Worm (Caenorhabditis elegans) whole organism, L1 larva: ENCODE results near the gene unc-82.

Experiments
- C04F5.9 ChIP-seq: sonication (generic microtip); optimal IDR thresholded peaks from 2 replicates; lab custom pipeline; 2016; ENCODE audit warnings: missing genetic modification characterization, missing compliant biosample characterization
- aha-1 ChIP-seq: fragments of 150-350 bp; optimal IDR thresholded peaks from 2 replicates; lab custom pipeline; 2014; ENCODE audit warnings: missing biosample characterization, missing genetic modification characterization
- alr-1 ChIP-seq: fragments of 200-800 bp; sonication (Bioruptor generic); optimal IDR thresholded peaks from 2 replicates; lab custom pipeline; 2018; ENCODE audit warnings: borderline replicate concordance, mild to moderate bottlenecking, missing genetic modification characterization, missing compliant biosample characterization
- ceh-88 ChIP-seq: fragments of 200-800 bp; sonication (Bioruptor generic); IDR thresholded peaks from 2 replicates; pipeline ENCODE4 v1.3.6; 2022; ENCODE audit warnings: missing genetic modification characterization, missing compliant biosample characterization
- dpl-1 ChIP-seq, 3 experiments: fragments of 150-350 bp in 2 of 3; sonication (generic microtip) in 1 of 3; optimal IDR thresholded peaks; 2 replicates each; lab custom pipeline; 2014 to 2017; ENCODE audit warnings: missing biosample characterization in 3 of 3, missing genetic modification characterization in 3 of 3, missing genetic modification reagents in 3 of 3
- dsc-1 ChIP-seq: sonication (generic microtip); optimal IDR thresholded peaks from 2 replicates; lab custom pipeline; 2016; ENCODE audit warnings: mild to moderate bottlenecking, missing genetic modification characterization, missing compliant biosample characterization
- efl-1 ChIP-seq, 4 experiments: fragments of 150-350 bp; optimal IDR thresholded peaks in 3 of 4; peaks in 1 of 4; 1 replicate in 1 of 4; 2 replicates in 3 of 4; lab custom pipeline; 2014; ENCODE audit warnings: missing biosample characterization in 2 of 4, missing genetic modification characterization in 2 of 4, missing genetic modification reagents in 2 of 4
- egl-27 ChIP-seq, 2 experiments: fragments of 150-350 bp in 1 of 2; sonication (generic microtip); optimal IDR thresholded peaks; 3 replicates each; lab custom pipeline; 2017 to 2018; ENCODE audit warnings: missing biosample characterization in 2 of 2, missing genetic modification characterization in 2 of 2, missing genetic modification reagents in 2 of 2
- elt-2 ChIP-seq: sonication (generic microtip); optimal IDR thresholded peaks from 2 replicates; lab custom pipeline; 2016; ENCODE audit warnings: missing genetic modification characterization, mild to moderate bottlenecking, inconsistent platforms, missing compliant biosample characterization, missing genetic modification reagents
- fkh-8 ChIP-seq: sonication (generic microtip); optimal IDR thresholded peaks from 2 replicates; lab custom pipeline; 2016; ENCODE audit warnings: mild to moderate bottlenecking, missing genetic modification characterization, missing compliant biosample characterization
- hlh-17 ChIP-seq: fragments of 200-800 bp; sonication (Bioruptor generic); optimal IDR thresholded peaks from 2 replicates; lab custom pipeline; 2018; ENCODE audit warnings: missing genetic modification characterization, mild to moderate bottlenecking, missing compliant biosample characterization, moderate library complexity, borderline replicate concordance
- jun-1 ChIP-seq: fragments of 150-350 bp; optimal IDR thresholded peaks from 2 replicates; lab custom pipeline; 2014; ENCODE audit warnings: missing biosample characterization, missing genetic modification reagents, missing genetic modification characterization
- lin-39 ChIP-seq: fragments of 150-350 bp; optimal IDR thresholded peaks from 2 replicates; lab custom pipeline; 2014; ENCODE audit warnings: missing biosample characterization, missing genetic modification reagents, missing genetic modification characterization
- lir-3 ChIP-seq: sonication (generic microtip); optimal IDR thresholded peaks from 2 replicates; lab custom pipeline; 2016; ENCODE audit warnings: mild to moderate bottlenecking, missing genetic modification characterization, moderate library complexity, missing compliant biosample characterization; ENCODE audit not compliant: poor library complexity
- lsy-2 ChIP-seq, 2 experiments: fragments of 150-350 bp; optimal IDR thresholded peaks; 2 replicates each; lab custom pipeline; 2014; ENCODE audit warnings: missing biosample characterization in 2 of 2, missing genetic modification characterization in 2 of 2
- mdl-1 ChIP-seq, 2 experiments: fragments of 150-350 bp; optimal IDR thresholded peaks; 2 replicates each; lab custom pipeline; 2014 to 2017; ENCODE audit warnings: missing biosample characterization in 2 of 2, missing genetic modification characterization in 2 of 2, inconsistent platforms in 1 of 2
- mef-2 ChIP-seq: fragments of 150-350 bp; optimal IDR thresholded peaks from 2 replicates; lab custom pipeline; 2014; ENCODE audit warnings: missing biosample characterization, missing genetic modification characterization
- nhr-12 ChIP-seq: sonication (generic microtip); optimal IDR thresholded peaks from 2 replicates; lab custom pipeline; 2017; ENCODE audit warnings: missing biosample characterization, missing genetic modification characterization
- nhr-20 ChIP-seq: sonication (generic microtip); optimal IDR thresholded peaks from 2 replicates; lab custom pipeline; 2016; ENCODE audit warnings: mild to moderate bottlenecking, missing genetic modification characterization, missing compliant biosample characterization
- nhr-237 ChIP-seq: fragments of 150-350 bp; optimal IDR thresholded peaks from 2 replicates; lab custom pipeline; 2014; ENCODE audit warnings: missing biosample characterization, missing genetic modification characterization
- nhr-28 ChIP-seq: fragments of 150-350 bp; optimal IDR thresholded peaks from 2 replicates; lab custom pipeline; 2014; ENCODE audit warnings: missing biosample characterization, missing genetic modification characterization
- nhr-47 ChIP-seq: sonication (generic microtip); optimal IDR thresholded peaks from 2 replicates; lab custom pipeline; 2016; ENCODE audit warnings: mild to moderate bottlenecking, missing genetic modification characterization, moderate library complexity, missing compliant biosample characterization
- nhr-71 ChIP-seq: sonication (generic microtip); optimal IDR thresholded peaks from 2 replicates; lab custom pipeline; 2016; ENCODE audit warnings: mild to moderate bottlenecking, missing genetic modification characterization, moderate library complexity, missing compliant biosample characterization
- nhr-84 ChIP-seq: sonication (generic microtip); optimal IDR thresholded peaks from 2 replicates; lab custom pipeline; 2017; ENCODE audit warnings: missing biosample characterization, missing genetic modification characterization
- nhr-85 ChIP-seq: sonication (generic microtip); peaks from one replicate; lab custom pipeline; 2016; ENCODE audit warnings: missing genetic modification characterization, inconsistent platforms, missing compliant biosample characterization
- rnt-1 ChIP-seq: sonication (generic microtip); optimal IDR thresholded peaks from 2 replicates; lab custom pipeline; 2016; ENCODE audit warnings: mild to moderate bottlenecking, missing genetic modification characterization, moderate library complexity, missing compliant biosample characterization
- snpc-4 ChIP-seq: fragments of 150-350 bp; optimal IDR thresholded peaks from 2 replicates; lab custom pipeline; 2014; ENCODE audit warnings: missing biosample characterization, missing genetic modification characterization
- sptf-1 ChIP-seq: fragments of 150-350 bp; optimal IDR thresholded peaks from 2 replicates; lab custom pipeline; 2014; ENCODE audit warnings: missing biosample characterization, missing genetic modification characterization
- unc-86 ChIP-seq: sonication (generic microtip); optimal IDR thresholded peaks from 2 replicates; lab custom pipeline; 2016; ENCODE audit warnings: missing genetic modification characterization, missing compliant biosample characterization
- zip-4 ChIP-seq: fragments of 200-800 bp; sonication (Bioruptor generic); optimal IDR thresholded peaks from 2 replicates; lab custom pipeline; 2018; ENCODE audit warnings: mild to moderate bottlenecking, missing genetic modification characterization, moderate library complexity, missing compliant biosample characterization
- ztf-11 ChIP-seq, 2 experiments: sonication (generic microtip); optimal IDR thresholded peaks; 2 replicates each; lab custom pipeline; 2016 to 2017; ENCODE audit warnings: missing genetic modification characterization in 2 of 2, missing biosample characterization in 1 of 2, missing compliant biosample characterization in 1 of 2
- ztf-4 ChIP-seq: fragments of 150-350 bp; optimal IDR thresholded peaks from 2 replicates; lab custom pipeline; 2014; ENCODE audit warnings: missing biosample characterization, missing genetic modification characterization

The unc-82 gene

DNA sequence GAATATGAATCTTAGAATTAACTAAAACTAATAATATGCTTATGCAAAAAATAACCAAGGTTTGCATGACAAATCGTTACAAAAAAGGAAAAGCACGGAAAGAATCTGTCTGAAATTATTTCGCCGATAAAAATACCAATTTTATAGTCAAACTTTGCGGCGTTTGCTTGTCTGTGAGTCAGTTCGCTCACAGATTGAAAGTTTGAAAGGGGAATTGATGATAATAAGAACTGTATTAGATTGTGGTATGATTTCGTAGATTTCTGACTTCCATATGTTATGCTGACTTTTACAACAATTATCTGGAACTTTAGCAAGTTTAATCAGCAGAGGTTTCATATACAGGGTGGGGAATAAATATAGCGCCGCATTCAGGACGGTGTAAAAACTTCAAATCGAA is 35.9 kb downstream of the unc-82 start, which contains the start of gene F13B6.2:
TSS of gene F13B6.2 (minus strand) at position 101 of the 400 bp plus-strand sequence.
- TF ChIP-seq dsc-1 (tag; lab: Kevin White, UChicago) (no peak), lsy-2 (tag; optimal IDR thresholded peaks at IDR 0.05; lab: Kevin White, UChicago) (no peak), nhr-85 (tag; lab: Kevin White, UChicago) (no peak), nhr-20 (no peak), alr-1 (no peak), snpc-4 (tag; lab: Kevin White, UChicago) (no peak), sptf-1 (tag; lab: Kevin White, UChicago) (no peak), ztf-11 (tag; optimal IDR thresholded peaks at IDR 0.05; lab: Kevin White, UChicago) (no peak), nhr-47 (tag; lab: Kevin White, UChicago) (no peak)

DNA sequence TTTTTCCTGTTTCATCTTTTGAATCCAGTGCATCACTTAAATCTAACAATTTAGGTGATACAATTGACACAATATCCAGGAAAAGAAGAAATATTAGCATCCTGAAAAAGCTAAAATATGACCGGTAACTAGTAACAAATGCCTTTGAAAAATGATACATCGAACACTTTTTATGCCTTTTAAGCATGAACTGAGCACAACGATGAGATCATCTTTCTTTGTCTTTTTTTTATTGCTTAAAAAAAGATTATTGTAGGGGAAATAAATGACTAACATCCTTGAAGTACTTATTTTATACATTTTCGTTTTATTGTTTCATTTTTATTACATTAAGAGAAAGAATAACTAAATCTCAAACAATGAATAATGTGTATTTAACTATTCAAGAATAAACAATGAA is 41.6 kb downstream of the unc-82 start, which contains the start of gene F13B6.3:
TSS of gene F13B6.3 (minus strand) at position 101 of the 400 bp plus-strand sequence.
- TF ChIP-seq rnt-1 (tag; lab: Kevin White, UChicago), result no peak
- TF ChIP-seq aha-1 (tag; lab: Kevin White, UChicago), result no peak
- TF ChIP-seq efl-1 (optimal IDR thresholded peaks at IDR 0.05; lab: Kevin White, UChicago), result no peak
- no peak for TF ChIP-seq efl-1 (GFP tag; optimal IDR thresholded peaks at IDR 0.05 in 1 of 2; lab: Kevin White, UChicago)
- no peak for TF ChIP-seq nhr-28 (tag; lab: Kevin White, UChicago)
- TF ChIP-seq mdl-1 (tag; optimal IDR thresholded peaks at IDR 0.05; lab: Kevin White, UChicago), result no peak
- TF ChIP-seq fkh-8 (tag; lab: Kevin White, UChicago), result no peak
- no peak for TF ChIP-seq mef-2 (tag; lab: Kevin White, UChicago)
- TF ChIP-seq zip-4 (GFP tag; lab: Kevin White, UChicago), result no peak
- TF ChIP-seq nhr-85 (tag; lab: Kevin White, UChicago), result no peak
- TF ChIP-seq jun-1 (tag; lab: Kevin White, UChicago), result no peak
- TF ChIP-seq ztf-4 (tag; lab: Kevin White, UChicago), result no peak
- no peak for TF ChIP-seq nhr-47 (tag; lab: Kevin White, UChicago)
- TF ChIP-seq snpc-4 (tag; lab: Kevin White, UChicago), result no peak
- TF ChIP-seq ztf-11 (tag; optimal IDR thresholded peaks at IDR 0.05; lab: Kevin White, UChicago), result no peak

DNA sequence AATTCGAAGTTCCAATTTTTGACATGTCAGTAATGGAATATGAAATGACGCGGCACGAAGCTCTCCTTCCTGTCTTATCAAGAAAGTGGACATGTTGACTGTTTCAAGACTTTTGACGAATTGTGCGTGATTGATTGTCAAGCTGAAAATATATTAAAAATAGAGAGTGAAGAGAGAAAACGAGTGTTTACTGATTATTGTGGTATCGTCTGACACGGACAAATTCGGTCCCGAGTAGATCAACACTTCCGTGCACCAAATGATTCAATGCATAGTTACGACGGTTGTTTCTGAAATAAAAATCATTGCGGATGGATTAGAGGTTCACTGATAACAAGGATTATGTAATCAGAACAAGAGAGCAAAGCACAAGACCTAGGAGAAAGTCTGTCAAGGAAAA is 42.9 kb downstream of the unc-82 start:
- peak; percentile 55 for TF ChIP-seq jun-1 (tag; lab: Kevin White, UChicago)
- no peak for TF ChIP-seq efl-1 (optimal IDR thresholded peaks at IDR 0.05; lab: Kevin White, UChicago)
- peak in 1 of 2 experiments; percentile 33 for TF ChIP-seq efl-1 (GFP tag; optimal IDR thresholded peaks at IDR 0.05 in 1 of 2; lab: Kevin White, UChicago)
- no peak for TF ChIP-seq nhr-71 (tag; lab: Kevin White, UChicago)
- TF ChIP-seq elt-2 (tag; lab: Kevin White, UChicago), result peak; percentile 46
- TF ChIP-seq, all 84 proteins: peak for 3

DNA sequence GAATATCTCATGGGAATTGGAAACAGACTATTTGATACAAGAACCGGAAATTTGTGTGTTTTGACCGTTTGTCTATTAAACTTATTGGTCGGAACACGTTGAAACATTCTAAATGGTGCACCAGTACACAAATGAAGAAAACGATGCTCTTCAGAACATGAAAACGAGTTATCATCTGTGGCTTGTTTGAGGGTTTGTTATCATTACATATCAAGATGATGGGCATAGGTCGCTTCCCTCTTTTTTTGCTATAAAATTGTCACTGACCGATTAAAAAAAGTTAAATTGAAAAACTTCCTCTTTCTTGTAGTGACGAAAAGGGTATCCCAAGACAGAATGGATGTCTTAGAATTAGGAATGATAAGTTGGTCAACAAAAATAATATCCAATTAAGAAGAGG is 44.3 kb downstream of the unc-82 start:
- TF ChIP-seq ceh-88 (GFP tag; lab: Robert Waterston, UW), result no peak
- no peak for TF ChIP-seq jun-1 (tag; lab: Kevin White, UChicago)
- TF ChIP-seq nhr-12 (tag; lab: Kevin White, UChicago), result no peak
- TF ChIP-seq egl-27 (tag; optimal IDR thresholded peaks at IDR 0.05; lab: Kevin White, UChicago), result no peak
- TF ChIP-seq hlh-17 (GFP tag; lab: Kevin White, UChicago), result no peak
- TF ChIP-seq lir-3 (tag; lab: Kevin White, UChicago), result no peak
- no peak for TF ChIP-seq nhr-237 (tag; lab: Kevin White, UChicago)
- no peak for TF ChIP-seq dpl-1 (GFP tag; optimal IDR thresholded peaks at IDR 0.05; lab: Kevin White, UChicago)
- TF ChIP-seq nhr-84 (tag; lab: Kevin White, UChicago), result no peak
- no peak for TF ChIP-seq ztf-4 (tag; lab: Kevin White, UChicago)
- TF ChIP-seq unc-86 (tag; lab: Kevin White, UChicago), result no peak
- TF ChIP-seq lin-39 (tag; lab: Kevin White, UChicago), result no peak
- TF ChIP-seq C04F5.9 (tag; lab: Kevin White, UChicago), result no peak
